Worm (Caenorhabditis elegans): ENCODE measurements around the gene slcr-46.1.

DNA sequence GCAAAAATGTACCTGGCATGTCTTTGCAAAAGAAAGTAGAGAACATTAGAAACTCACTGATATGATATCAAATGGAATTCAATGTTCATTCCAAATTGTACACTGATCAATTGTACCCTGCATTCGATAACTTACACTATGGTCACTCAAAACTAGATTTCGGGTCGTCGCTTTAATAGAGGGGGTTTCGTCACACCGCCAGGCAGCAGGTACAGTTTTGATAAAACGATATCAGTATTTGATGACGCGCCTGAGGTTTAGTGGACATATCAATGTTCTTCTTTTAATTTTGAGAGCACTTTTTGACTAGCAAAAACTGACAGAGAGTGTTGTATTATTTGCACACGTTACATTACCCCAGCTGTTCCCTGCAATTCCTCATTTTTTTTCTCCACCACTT, 4.0 kb downstream of the slcr-46.1 start:
- no peak for TF ChIP-seq nhr-77 (tag; optimal IDR thresholded peaks at IDR 0.05)
- TF ChIP-seq ztf-11 (tag; optimal IDR thresholded peaks at IDR 0.05), result no peak
- no peak for TF ChIP-seq mxl-3 (GFP tag; optimal IDR thresholded peaks at IDR 0.05)
- no peak for TF ChIP-seq vab-7 (GFP tag; IDR thresholded peaks at IDR 0.05)
- no peak for TF ChIP-seq dmd-8 (GFP tag; IDR thresholded peaks at IDR 0.05)
- TF ChIP-seq ama-1 (optimal IDR thresholded peaks at IDR 0.05), result no peak
- TF ChIP-seq hlh-30 (tag; optimal IDR thresholded peaks at IDR 0.05; ENCODE audit: insufficient read depth), result no peak

Measured in whole organism, L4 larva.